Worm (Caenorhabditis elegans) whole organism, L4 larva: ENCODE data around the gene F57F4.1.

Experiments
- F26F4.8 ChIP-seq: fragments of 200-800 bp; sonication (Bioruptor generic); conservative IDR thresholded peaks from 2 replicates; pipeline ENCODE4 v1.3.6; 2022; ENCODE audit warnings: missing genetic modification characterization, missing compliant biosample characterization
- F49E8.2 ChIP-seq: sonication (generic microtip); optimal IDR thresholded peaks from 2 replicates; lab custom pipeline; 2016; ENCODE audit warnings: missing compliant biosample characterization, mild to moderate bottlenecking, missing genetic modification characterization, borderline replicate concordance
- ama-1 ChIP-seq: fragments of 150-350 bp; optimal IDR thresholded peaks from 2 replicates; lab custom pipeline; 2014; ENCODE audit warnings: inconsistent platforms, mixed read lengths
- arid-1 ChIP-seq: fragments of 200-800 bp; sonication (Bioruptor generic); conservative IDR thresholded peaks from 2 replicates; pipeline ENCODE4 v1.3.6; 2022; ENCODE audit warnings: missing genetic modification reagents, missing genetic modification characterization, missing compliant biosample characterization
- ceh-44 ChIP-seq: fragments of 200-800 bp; sonication (Bioruptor generic); IDR thresholded peaks from 2 replicates; pipeline ENCODE4 v1.3.6; 2022; ENCODE audit warnings: missing genetic modification reagents, missing genetic modification characterization, missing compliant biosample characterization
- ces-1 ChIP-seq: fragments of 150-350 bp; sonication (generic microtip); optimal IDR thresholded peaks from 4 replicates; lab custom pipeline; 2014; ENCODE audit warnings: missing biosample characterization, missing genetic modification reagents, missing genetic modification characterization
- cey-2 ChIP-seq: sonication (generic microtip); optimal IDR thresholded peaks from 3 replicates; lab custom pipeline; 2017; ENCODE audit warnings: missing genetic modification characterization, mild to moderate bottlenecking, missing compliant biosample characterization, antibody characterized with exemption, borderline replicate concordance; ENCODE audit not compliant: insufficient read depth
- daf-16 ChIP-seq, 3 experiments: sonication (generic microtip); optimal IDR thresholded peaks; 2 replicates each; lab custom pipeline; 2016 to 2017; ENCODE audit warnings: missing genetic modification characterization in 3 of 3, missing genetic modification reagents in 3 of 3, mild to moderate bottlenecking in 2 of 3, missing compliant biosample characterization in 2 of 3, missing biosample characterization in 1 of 3, moderate library complexity in 1 of 3
- daf-19 ChIP-seq: fragments of 200-800 bp; sonication (Bioruptor generic); conservative IDR thresholded peaks from 2 replicates; pipeline ENCODE4 v1.3.6; 2022; ENCODE audit warnings: missing genetic modification characterization, missing compliant biosample characterization
- daf-8 ChIP-seq: fragments of 200-800 bp; sonication (Bioruptor generic); IDR thresholded peaks from 2 replicates; pipeline ENCODE4 v1.3.6; 2022; ENCODE audit warnings: missing genetic modification characterization, missing compliant biosample characterization
- dmd-6 ChIP-seq: fragments of 200-800 bp; sonication (Bioruptor generic); IDR thresholded peaks from 2 replicates; pipeline ENCODE4 v1.3.6; 2022; ENCODE audit warnings: missing genetic modification reagents, missing genetic modification characterization, missing compliant biosample characterization
- dmd-8 ChIP-seq: fragments of 200-800 bp; sonication (Bioruptor generic); IDR thresholded peaks from 2 replicates; pipeline ENCODE4 v1.3.6; 2022; ENCODE audit warnings: missing genetic modification characterization, missing compliant biosample characterization
- dve-1 ChIP-seq: sonication (generic microtip); optimal IDR thresholded peaks from 2 replicates; lab custom pipeline; 2017; ENCODE audit warnings: antibody characterized with exemption, mild to moderate bottlenecking, missing genetic modification characterization, missing compliant biosample characterization; ENCODE audit not compliant: insufficient read depth
- fkh-10 ChIP-seq: fragments of 150-350 bp; optimal IDR thresholded peaks from 2 replicates; lab custom pipeline; 2014; ENCODE audit warnings: missing biosample characterization, missing genetic modification reagents, missing genetic modification characterization
- hlh-11 ChIP-seq: fragments of 200-800 bp; sonication (Bioruptor generic); optimal IDR thresholded peaks from 2 replicates; lab custom pipeline; 2018; ENCODE audit warnings: mild to moderate bottlenecking, missing genetic modification characterization, missing compliant biosample characterization
- hlh-30 ChIP-seq: sonication (generic microtip); optimal IDR thresholded peaks from 2 replicates; lab custom pipeline; 2017; ENCODE audit warnings: antibody characterized with exemption, mild to moderate bottlenecking, missing genetic modification characterization, missing compliant biosample characterization; ENCODE audit not compliant: insufficient read depth
- hmg-1.1 ChIP-seq: fragments of 200-800 bp; sonication (Bioruptor generic); IDR thresholded peaks from 2 replicates; pipeline ENCODE4 v1.3.6; 2022; ENCODE audit warnings: missing genetic modification reagents, missing genetic modification characterization, missing compliant biosample characterization
- lin-1 ChIP-seq: fragments of 200-800 bp; sonication (Bioruptor generic); IDR thresholded peaks from 2 replicates; pipeline ENCODE4 v1.3.6; 2022; ENCODE audit warnings: missing genetic modification reagents, missing genetic modification characterization, missing compliant biosample characterization
- mep-1 ChIP-seq: fragments of 150-350 bp; sonication (generic microtip); optimal IDR thresholded peaks from 3 replicates; lab custom pipeline; 2014; ENCODE audit warnings: missing biosample characterization, missing genetic modification characterization
- mes-2 ChIP-seq: sonication (generic microtip); optimal IDR thresholded peaks from 2 replicates; lab custom pipeline; 2016; ENCODE audit warnings: missing genotype, mild to moderate bottlenecking, missing genetic modification characterization, missing compliant biosample characterization; ENCODE audit not compliant: poor library complexity, severe bottlenecking
- nhr-102 ChIP-seq: sonication (generic microtip); optimal IDR thresholded peaks from 2 replicates; lab custom pipeline; 2016; ENCODE audit warnings: mild to moderate bottlenecking, missing genetic modification characterization, moderate library complexity, missing compliant biosample characterization
- nhr-28 ChIP-seq: fragments of 150-350 bp; optimal IDR thresholded peaks from 2 replicates; lab custom pipeline; 2014; ENCODE audit warnings: missing biosample characterization, missing genetic modification characterization
- nhr-48 ChIP-seq: sonication (generic microtip); optimal IDR thresholded peaks from 2 replicates; lab custom pipeline; 2016; ENCODE audit warnings: mild to moderate bottlenecking, missing genetic modification characterization, missing compliant biosample characterization
- nhr-77 ChIP-seq: fragments of 150-350 bp; optimal IDR thresholded peaks from 2 replicates; lab custom pipeline; 2014; ENCODE audit warnings: missing biosample characterization, missing genetic modification characterization
- pha-4 ChIP-seq, 2 experiments: fragments of 150-350 bp in 1 of 2; fragments of 200-800 bp in 1 of 2; sonication (Bioruptor generic) in 1 of 2; IDR thresholded peaks in 1 of 2; optimal IDR thresholded peaks in 1 of 2; 2 replicates each; pipeline versions ENCODE4 v1.3.6 to Lab custom; 2014 to 2022; ENCODE audit warnings: missing genetic modification characterization in 2 of 2, missing genetic modification reagents in 2 of 2, missing biosample characterization in 1 of 2, missing compliant biosample characterization in 1 of 2
- pqm-1 ChIP-seq: sonication (generic microtip); optimal IDR thresholded peaks from 2 replicates; lab custom pipeline; 2017; ENCODE audit warnings: missing biosample characterization, missing genetic modification characterization
- sdz-12 ChIP-seq: fragments of 200-800 bp; sonication (Bioruptor generic); optimal IDR thresholded peaks from 2 replicates; lab custom pipeline; 2018; ENCODE audit warnings: mild to moderate bottlenecking, missing genetic modification characterization, missing compliant biosample characterization
- set-16 ChIP-seq: fragments of 200-800 bp; sonication (Bioruptor generic); IDR thresholded peaks from 2 replicates; pipeline ENCODE4 v1.3.6; 2022; ENCODE audit warnings: missing genetic modification reagents, missing genetic modification characterization, missing compliant biosample characterization
- spr-3 ChIP-seq: fragments of 200-800 bp; sonication (Bioruptor generic); optimal IDR thresholded peaks from 2 replicates; lab custom pipeline; 2018; ENCODE audit warnings: mild to moderate bottlenecking, missing genetic modification characterization, missing compliant biosample characterization
- unc-39 ChIP-seq: sonication (generic microtip); optimal IDR thresholded peaks from 2 replicates; lab custom pipeline; 2017; ENCODE audit warnings: missing biosample characterization, missing genetic modification characterization
- unc-62 ChIP-seq, 3 experiments: fragments of 150-350 bp in 1 of 3; sonication (generic microtip); optimal IDR thresholded peaks in 2 of 3; peaks in 1 of 3; 1 replicate in 1 of 3; 2 replicates in 2 of 3; lab custom pipeline; 2014 to 2017; ENCODE audit warnings: missing biosample characterization in 3 of 3, missing genetic modification characterization in 3 of 3, missing genetic modification reagents in 3 of 3, missing genotype in 1 of 3
- vab-7 ChIP-seq: fragments of 200-800 bp; sonication (Bioruptor generic); IDR thresholded peaks from 2 replicates; pipeline ENCODE4 v1.3.6; 2022; ENCODE audit warnings: missing genetic modification reagents, missing genetic modification characterization, missing compliant biosample characterization
- zag-1 ChIP-seq: fragments of 150-350 bp; optimal IDR thresholded peaks from 2 replicates; lab custom pipeline; 2014; ENCODE audit warnings: missing biosample characterization, missing genetic modification characterization
- ztf-7 ChIP-seq: fragments of 150-350 bp; optimal IDR thresholded peaks from 2 replicates; lab custom pipeline; 2014; ENCODE audit warnings: missing biosample characterization, missing genetic modification characterization

F57F4.1 gene

ce11 chrV:6359522-6359921, 30.7 kb upstream of the F57F4.1 start:
- TF ChIP-seq vab-7 (GFP tag; lab: Robert Waterston, UW), result no peak
- TF ChIP-seq pha-4 (GFP tag; IDR thresholded peaks at IDR 0.05; lab: Robert Waterston, UW), result peak; percentile 73
- no peak for TF ChIP-seq pha-4 (tag; optimal IDR thresholded peaks at IDR 0.05; lab: Kevin White, UChicago)

ce11 chrV:6361688-6362087, 28.6 kb upstream of the F57F4.1 start:
- TF ChIP-seq F49E8.2 (no peak), unc-62 (GFP tag; optimal IDR thresholded peaks at IDR 0.05 in 1 of 2; lab: Kevin White, UChicago) (peak in 1 of 2 experiments; percentile 90), unc-62 (tag; optimal IDR thresholded peaks at IDR 0.05; lab: Kevin White, UChicago) (no peak)

- TF ChIP-seq pqm-1 (tag; lab: Kevin White, UChicago), result peak; percentile 53
- no peak for TF ChIP-seq spr-3 (GFP tag; lab: Kevin White, UChicago)
- TF ChIP-seq daf-16 (GFP tag; optimal IDR thresholded peaks at IDR 0.05; lab: Kevin White, UChicago), result no peak
- TF ChIP-seq daf-16 (tag; optimal IDR thresholded peaks at IDR 0.05; lab: Kevin White, UChicago), result peak; percentile 6
- TF ChIP-seq unc-39 (tag; lab: Kevin White, UChicago), result no peak
- TF ChIP-seq dmd-6 (GFP tag; lab: Robert Waterston, UW), result peak; percentile 20; the same call in 1 of the 2 replicates
- TF ChIP-seq nhr-28 (tag; lab: Kevin White, UChicago), result peak; percentile 54
These were observed 25.5 kb upstream of the F57F4.1 start for ce11 chrV:6364806-6365205.

ce11 chrV:6365597-6365996, 24.7 kb upstream of the F57F4.1 start, which contains the start of gene cest-33:
Gene cest-33, minus strand, starts transcription at chrV:6365671.
- TF ChIP-seq vab-7 (GFP tag; lab: Robert Waterston, UW), result no peak
- peak; percentile 58 for TF ChIP-seq cey-2 (tag; lab: Kevin White, UChicago)
- peak; percentile 17 for TF ChIP-seq hlh-11 (tag; lab: Kevin White, UChicago)
- TF ChIP-seq nhr-28 (tag; lab: Kevin White, UChicago), result peak; percentile 99
- peak; percentile 35 for TF ChIP-seq dmd-6 (GFP tag; lab: Robert Waterston, UW)
- peak; percentile 36 for TF ChIP-seq dve-1 (tag; lab: Kevin White, UChicago)
- peak; percentile 12 for TF ChIP-seq mes-2
- TF ChIP-seq nhr-77, result peak; percentile 4
- TF ChIP-seq mep-1, result peak; percentile 4
- no peak for TF ChIP-seq ces-1
- TF ChIP-seq daf-16 (GFP tag; optimal IDR thresholded peaks at IDR 0.05; lab: Kevin White, UChicago), result no peak
- TF ChIP-seq daf-16 (tag; optimal IDR thresholded peaks at IDR 0.05; lab: Kevin White, UChicago), result peak; percentile 55
- TF ChIP-seq unc-62 (GFP tag; optimal IDR thresholded peaks at IDR 0.05 in 1 of 2; lab: Kevin White, UChicago), result no peak
- TF ChIP-seq unc-62 (tag; optimal IDR thresholded peaks at IDR 0.05; lab: Kevin White, UChicago), result no peak
- no peak for TF ChIP-seq sdz-12 (GFP tag; lab: Kevin White, UChicago)
- TF ChIP-seq hlh-30 (tag; lab: Kevin White, UChicago), result peak; percentile 20
- no peak for TF ChIP-seq dmd-8 (GFP tag; lab: Robert Waterston, UW)

- TF ChIP-seq hlh-11 (tag; lab: Kevin White, UChicago) (no peak), nhr-28 (tag; lab: Kevin White, UChicago) (peak; percentile 93)
These were observed 21.8 kb upstream of the F57F4.1 start for ce11 chrV:6368494-6368893.

- TF ChIP-seq daf-8 (no peak), dve-1 (tag; lab: Kevin White, UChicago) (no peak), zag-1 (tag; lab: Kevin White, UChicago) (no peak), fkh-10 (GFP tag; lab: Kevin White, UChicago) (no peak), nhr-48 (tag; lab: Kevin White, UChicago) (no peak), mep-1 (no peak), arid-1 (GFP tag; lab: Robert Waterston, UW) (no peak), nhr-102 (tag; lab: Kevin White, UChicago) (no peak), lin-1 (GFP tag; lab: Robert Waterston, UW) (no peak), set-16 (no peak), hmg-1.1 (no peak), vab-7 (GFP tag; lab: Robert Waterston, UW) (no peak), ceh-44 (GFP tag; lab: Robert Waterston, UW) (no peak), F26F4.8 (no peak), daf-16 (GFP tag; optimal IDR thresholded peaks at IDR 0.05; lab: Kevin White, UChicago) (no peak), daf-16 (tag; optimal IDR thresholded peaks at IDR 0.05; lab: Kevin White, UChicago) (no peak), ama-1 (no peak), daf-19 (GFP tag; lab: Robert Waterston, UW) (no peak), ztf-7 (tag; lab: Kevin White, UChicago) (no peak)
These were observed 15.4 kb upstream of the F57F4.1 start, which contains the start of gene F13H6.5 for ce11 chrV:6374844-6375243. Gene F13H6.5, minus strand, starts transcription at chrV:6374944.
